Worm (Caenorhabditis elegans) whole organism, L1 larva: ENCODE data around the gene nlp-35.
A peak's percentile ranks its signal among the peaks of the same experiment; 100 is the strongest.

Experiments
- C04F5.9 ChIP-seq: sonication (generic microtip); optimal IDR thresholded peaks from 2 replicates; lab custom pipeline; 2016; ENCODE audit warnings: missing genetic modification characterization, missing compliant biosample characterization
- C16A3.4 ChIP-seq: fragments of 150-350 bp; optimal IDR thresholded peaks from 2 replicates; lab custom pipeline; 2014; ENCODE audit warnings: missing biosample characterization, missing genetic modification characterization
- C34B4.2 ChIP-seq: sonication (generic microtip); optimal IDR thresholded peaks from 2 replicates; lab custom pipeline; 2017; ENCODE audit warnings: mild to moderate bottlenecking, missing genetic modification characterization, missing compliant biosample characterization
- F16B12.6 ChIP-seq: fragments of 150-350 bp; optimal IDR thresholded peaks from 2 replicates; lab custom pipeline; 2014; ENCODE audit warnings: missing biosample characterization, missing genetic modification characterization
- Y116A8C.19 ChIP-seq: sonication (generic microtip); optimal IDR thresholded peaks from 2 replicates; lab custom pipeline; 2016; ENCODE audit warnings: missing compliant biosample characterization, missing genetic modification characterization, borderline replicate concordance
- alr-1 ChIP-seq: fragments of 200-800 bp; sonication (Bioruptor generic); optimal IDR thresholded peaks from 2 replicates; lab custom pipeline; 2018; ENCODE audit warnings: borderline replicate concordance, mild to moderate bottlenecking, missing genetic modification characterization, missing compliant biosample characterization
- blmp-1 ChIP-seq: fragments of 150-350 bp; optimal IDR thresholded peaks from 2 replicates; lab custom pipeline; 2014; ENCODE audit warnings: missing biosample characterization, missing genetic modification characterization
- ceh-63 ChIP-seq: fragments of 200-800 bp; sonication (Bioruptor generic); optimal IDR thresholded peaks from 2 replicates; lab custom pipeline; 2018; ENCODE audit warnings: mild to moderate bottlenecking, missing genetic modification characterization, missing compliant biosample characterization
- ceh-82 ChIP-seq, 3 experiments: fragments of 150-350 bp in 1 of 3; sonication (generic microtip) in 2 of 3; optimal IDR thresholded peaks; 2 replicates each; lab custom pipeline; 2014 to 2017; ENCODE audit warnings: missing biosample characterization in 3 of 3, missing genetic modification characterization in 3 of 3
- ceh-90 ChIP-seq: sonication (generic microtip); optimal IDR thresholded peaks from 2 replicates; lab custom pipeline; 2016; ENCODE audit warnings: missing genetic modification characterization, missing compliant biosample characterization
- dpl-1 ChIP-seq, 3 experiments: fragments of 150-350 bp in 2 of 3; sonication (generic microtip) in 1 of 3; optimal IDR thresholded peaks; 2 replicates each; lab custom pipeline; 2014 to 2017; ENCODE audit warnings: missing biosample characterization in 3 of 3, missing genetic modification characterization in 3 of 3, missing genetic modification reagents in 3 of 3
- dsc-1 ChIP-seq: sonication (generic microtip); optimal IDR thresholded peaks from 2 replicates; lab custom pipeline; 2016; ENCODE audit warnings: mild to moderate bottlenecking, missing genetic modification characterization, missing compliant biosample characterization
- efl-3 ChIP-seq: fragments of 200-800 bp; sonication (Bioruptor generic); optimal IDR thresholded peaks from 2 replicates; lab custom pipeline; 2018; ENCODE audit warnings: mild to moderate bottlenecking, missing genetic modification characterization, missing compliant biosample characterization
- egl-13 ChIP-seq: sonication (generic microtip); optimal IDR thresholded peaks from 2 replicates; lab custom pipeline; 2016; ENCODE audit warnings: missing genotype, missing genetic modification reagents, missing genetic modification characterization, missing compliant biosample characterization
- egl-27 ChIP-seq, 2 experiments: fragments of 150-350 bp in 1 of 2; sonication (generic microtip); optimal IDR thresholded peaks; 3 replicates each; lab custom pipeline; 2017 to 2018; ENCODE audit warnings: missing biosample characterization in 2 of 2, missing genetic modification characterization in 2 of 2, missing genetic modification reagents in 2 of 2
- elt-3 ChIP-seq, 6 experiments: fragments of 150-350 bp in 1 of 6; sonication (generic microtip); optimal IDR thresholded peaks; 2 replicates each; lab custom pipeline; 2017 to 2018; ENCODE audit warnings: missing biosample characterization in 6 of 6, missing genetic modification characterization in 6 of 6, inconsistent platforms in 1 of 6
- fkh-10 ChIP-seq: sonication (generic microtip); optimal IDR thresholded peaks from 2 replicates; lab custom pipeline; 2017; ENCODE audit warnings: missing biosample characterization, missing genetic modification reagents, missing genetic modification characterization
- fkh-4 ChIP-seq: sonication (generic microtip); optimal IDR thresholded peaks from 2 replicates; lab custom pipeline; 2016; ENCODE audit warnings: missing compliant biosample characterization, missing genetic modification characterization, borderline replicate concordance
- fkh-8 ChIP-seq: sonication (generic microtip); optimal IDR thresholded peaks from 2 replicates; lab custom pipeline; 2016; ENCODE audit warnings: mild to moderate bottlenecking, missing genetic modification characterization, missing compliant biosample characterization
- grh-1 ChIP-seq: fragments of 200-800 bp; sonication (Bioruptor generic); IDR thresholded peaks from 2 replicates; pipeline ENCODE4 v1.3.6; 2022; ENCODE audit warnings: missing genetic modification reagents, missing genetic modification characterization, missing compliant biosample characterization
- isw-1 ChIP-seq: fragments of 200-800 bp; sonication (Bioruptor generic); IDR thresholded peaks from 2 replicates; pipeline ENCODE4 v1.3.6; 2022; ENCODE audit warnings: missing genetic modification characterization, missing compliant biosample characterization
- lin-14 ChIP-seq: fragments of 200-800 bp; sonication (Bioruptor generic); optimal IDR thresholded peaks from 2 replicates; lab custom pipeline; 2018; ENCODE audit warnings: mild to moderate bottlenecking, missing genetic modification characterization, moderate library complexity, missing compliant biosample characterization
- lin-15B ChIP-seq: fragments of 150-350 bp; sonication (generic microtip); optimal IDR thresholded peaks from 3 replicates; lab custom pipeline; 2014; ENCODE audit warnings: missing biosample characterization, missing genetic modification characterization
- lin-35 ChIP-seq, 2 experiments: fragments of 150-350 bp; optimal IDR thresholded peaks; 2 replicates each; lab custom pipeline; 2014; ENCODE audit warnings: missing biosample characterization in 2 of 2, missing genetic modification characterization in 2 of 2, missing genetic modification reagents in 2 of 2
- lsy-2 ChIP-seq, 2 experiments: fragments of 150-350 bp; optimal IDR thresholded peaks; 2 replicates each; lab custom pipeline; 2014; ENCODE audit warnings: missing biosample characterization in 2 of 2, missing genetic modification characterization in 2 of 2
- mab-9 ChIP-seq: fragments of 200-800 bp; sonication (Bioruptor generic); IDR thresholded peaks from 2 replicates; pipeline ENCODE4 v1.3.6; 2022; ENCODE audit warnings: missing genetic modification reagents, missing genetic modification characterization, missing compliant biosample characterization
- mdl-1 ChIP-seq, 2 experiments: fragments of 150-350 bp; optimal IDR thresholded peaks; 2 replicates each; lab custom pipeline; 2014 to 2017; ENCODE audit warnings: missing biosample characterization in 2 of 2, missing genetic modification characterization in 2 of 2, inconsistent platforms in 1 of 2
- mef-2 ChIP-seq: fragments of 150-350 bp; optimal IDR thresholded peaks from 2 replicates; lab custom pipeline; 2014; ENCODE audit warnings: missing biosample characterization, missing genetic modification characterization
- nhr-11 ChIP-seq: fragments of 150-350 bp; optimal IDR thresholded peaks from 2 replicates; lab custom pipeline; 2014; ENCODE audit warnings: missing biosample characterization, missing genetic modification characterization
- nhr-12 ChIP-seq: sonication (generic microtip); optimal IDR thresholded peaks from 2 replicates; lab custom pipeline; 2017; ENCODE audit warnings: missing biosample characterization, missing genetic modification characterization
- nhr-19 ChIP-seq: fragments of 200-800 bp; sonication (Bioruptor generic); conservative IDR thresholded peaks from 2 replicates; pipeline ENCODE4 v1.3.6; 2022; ENCODE audit warnings: missing genetic modification characterization, missing compliant biosample characterization
- nhr-47 ChIP-seq: sonication (generic microtip); optimal IDR thresholded peaks from 2 replicates; lab custom pipeline; 2016; ENCODE audit warnings: mild to moderate bottlenecking, missing genetic modification characterization, moderate library complexity, missing compliant biosample characterization
- nhr-71 ChIP-seq: sonication (generic microtip); optimal IDR thresholded peaks from 2 replicates; lab custom pipeline; 2016; ENCODE audit warnings: mild to moderate bottlenecking, missing genetic modification characterization, moderate library complexity, missing compliant biosample characterization
- nhr-76 ChIP-seq: sonication (generic microtip); optimal IDR thresholded peaks from 2 replicates; lab custom pipeline; 2017; ENCODE audit warnings: missing biosample characterization, missing genetic modification characterization
- nhr-77 ChIP-seq: fragments of 150-350 bp; optimal IDR thresholded peaks from 2 replicates; lab custom pipeline; 2014; ENCODE audit warnings: missing biosample characterization, missing genetic modification characterization
- nhr-84 ChIP-seq: sonication (generic microtip); optimal IDR thresholded peaks from 2 replicates; lab custom pipeline; 2017; ENCODE audit warnings: missing biosample characterization, missing genetic modification characterization
- nhr-85 ChIP-seq: sonication (generic microtip); peaks from one replicate; lab custom pipeline; 2016; ENCODE audit warnings: missing genetic modification characterization, inconsistent platforms, missing compliant biosample characterization
- nhr-90 ChIP-seq: sonication (generic microtip); optimal IDR thresholded peaks from 2 replicates; lab custom pipeline; 2016; ENCODE audit warnings: mild to moderate bottlenecking, missing genetic modification characterization, missing compliant biosample characterization; ENCODE audit not compliant: poor library complexity
- skn-1 ChIP-seq: fragments of 150-350 bp; optimal IDR thresholded peaks from 2 replicates; lab custom pipeline; 2014; ENCODE audit warnings: missing biosample characterization, missing genetic modification characterization
- snu-23 ChIP-seq: sonication (generic microtip); optimal IDR thresholded peaks from 2 replicates; lab custom pipeline; 2016; ENCODE audit warnings: missing genetic modification characterization, missing compliant biosample characterization
- sox-4 ChIP-seq: sonication (generic microtip); optimal IDR thresholded peaks from 2 replicates; lab custom pipeline; 2016; ENCODE audit warnings: missing genetic modification characterization, missing compliant biosample characterization
- swsn-7 ChIP-seq: sonication (generic microtip); optimal IDR thresholded peaks from 2 replicates; lab custom pipeline; 2016; ENCODE audit warnings: missing genetic modification characterization, missing compliant biosample characterization
- unc-130 ChIP-seq: fragments of 150-350 bp; optimal IDR thresholded peaks from 2 replicates; lab custom pipeline; 2017; ENCODE audit warnings: missing biosample characterization, missing genetic modification characterization, inconsistent platforms
- unc-30 ChIP-seq: sonication (generic microtip); optimal IDR thresholded peaks from 2 replicates; lab custom pipeline; 2017; ENCODE audit warnings: missing biosample characterization, missing genetic modification characterization
- unc-62 ChIP-seq: fragments of 150-350 bp; optimal IDR thresholded peaks from 2 replicates; lab custom pipeline; 2014; ENCODE audit warnings: missing biosample characterization, missing genetic modification reagents, missing genetic modification characterization
- unc-86 ChIP-seq: sonication (generic microtip); optimal IDR thresholded peaks from 2 replicates; lab custom pipeline; 2016; ENCODE audit warnings: missing genetic modification characterization, missing compliant biosample characterization
- unc-98 ChIP-seq: fragments of 200-800 bp; sonication (Bioruptor generic); IDR thresholded peaks from 2 replicates; pipeline ENCODE4 v1.3.6; 2022; ENCODE audit warnings: missing genetic modification characterization, missing compliant biosample characterization
- vab-15 ChIP-seq: sonication (generic microtip); optimal IDR thresholded peaks from 2 replicates; lab custom pipeline; 2017; ENCODE audit warnings: missing genotype, mild to moderate bottlenecking, missing genetic modification characterization, missing compliant biosample characterization
- xbp-1 ChIP-seq: sonication (generic microtip); optimal IDR thresholded peaks from 2 replicates; lab custom pipeline; 2016; ENCODE audit warnings: missing genetic modification characterization, missing compliant biosample characterization
- zip-4 ChIP-seq: fragments of 200-800 bp; sonication (Bioruptor generic); optimal IDR thresholded peaks from 2 replicates; lab custom pipeline; 2018; ENCODE audit warnings: mild to moderate bottlenecking, missing genetic modification characterization, moderate library complexity, missing compliant biosample characterization
- ztf-4 ChIP-seq: fragments of 150-350 bp; optimal IDR thresholded peaks from 2 replicates; lab custom pipeline; 2014; ENCODE audit warnings: missing biosample characterization, missing genetic modification characterization

nlp-35 gene

ce11 chrIV:9525682-9526416, 7.1 kb upstream of the nlp-35 start, which contains the start of gene elo-1 (continued):
- TF ChIP-seq C34B4.2 (tag; lab: Kevin White, UChicago) = no peak
- no peak for TF ChIP-seq nhr-11
- TF ChIP-seq unc-98 (GFP tag; lab: Robert Waterston, UW) = no peak
- no peak for TF ChIP-seq mab-9
- TF ChIP-seq ceh-63 (GFP tag; lab: Kevin White, UChicago) = no peak
- no peak for TF ChIP-seq nhr-47 (tag; lab: Kevin White, UChicago)
- TF ChIP-seq mef-2 (tag; lab: Kevin White, UChicago) = no peak
- no peak for TF ChIP-seq nhr-76
- TF ChIP-seq xbp-1 (tag; lab: Kevin White, UChicago) = peak; percentile 21
- no peak for TF ChIP-seq vab-15
- no peak for TF ChIP-seq nhr-77 (tag; lab: Kevin White, UChicago)
- TF ChIP-seq ceh-90 (tag; lab: Kevin White, UChicago) = no peak
- peak; percentile 22 to 30 for TF ChIP-seq lsy-2 (tag; optimal IDR thresholded peaks at IDR 0.05; lab: Kevin White, UChicago)
- peak in 4 of 6 experiments; percentile 21 to 46 (median 40) for TF ChIP-seq elt-3 (tag; optimal IDR thresholded peaks at IDR 0.05; lab: Kevin White, UChicago)
- TF ChIP-seq nhr-12 (tag; lab: Kevin White, UChicago) = no peak
- no peak for TF ChIP-seq fkh-10 (GFP tag; lab: Kevin White, UChicago)
- TF ChIP-seq fkh-4 = peak; percentile 89
- peak in 1 of 2 experiments; percentile 18 for TF ChIP-seq mdl-1 (tag; optimal IDR thresholded peaks at IDR 0.05; lab: Kevin White, UChicago)
- TF ChIP-seq Y116A8C.19 (tag; lab: Kevin White, UChicago) = no peak
- TF ChIP-seq C04F5.9 (tag; lab: Kevin White, UChicago) = no peak
- TF ChIP-seq unc-30 = no peak
- no peak for TF ChIP-seq nhr-84 (tag; lab: Kevin White, UChicago)
- TF ChIP-seq unc-62 = no peak
- no peak for TF ChIP-seq skn-1 (tag; lab: Kevin White, UChicago)
- TF ChIP-seq egl-13 = no peak
- TF ChIP-seq swsn-7 (tag; lab: Kevin White, UChicago) = peak; percentile 39
- TF ChIP-seq egl-27 (tag; optimal IDR thresholded peaks at IDR 0.05; lab: Kevin White, UChicago) = peak in 1 of 2 experiments; percentile 31
- no peak for TF ChIP-seq F16B12.6
- peak; percentile 91 for TF ChIP-seq nhr-85 (tag; lab: Kevin White, UChicago)
- TF ChIP-seq sox-4 = no peak
- no peak for TF ChIP-seq efl-3 (GFP tag; lab: Kevin White, UChicago)
- no peak for TF ChIP-seq alr-1 (tag; lab: Kevin White, UChicago)
- no peak for TF ChIP-seq grh-1
- no peak for TF ChIP-seq zip-4
- TF ChIP-seq lin-15B (tag; lab: Kevin White, UChicago) = no peak
- TF ChIP-seq nhr-90 (tag; lab: Kevin White, UChicago) = peak; percentile 65

ce11 chrIV:9524849-9525460, 6.2 kb upstream of the nlp-35 start, which contains the start of gene ndua-5:
TSS of gene ndua-5 (minus strand) at chrIV:9524899.
- TF ChIP-seq fkh-8 = peak; percentile 15
- peak; percentile 86 to 92 (median 88) for TF ChIP-seq dpl-1 (GFP tag; optimal IDR thresholded peaks at IDR 0.05; lab: Kevin White, UChicago)
- peak; percentile 61 for TF ChIP-seq blmp-1 (tag; lab: Kevin White, UChicago)
- no peak for TF ChIP-seq unc-130 (tag; lab: Kevin White, UChicago)
- TF ChIP-seq nhr-85 (tag; lab: Kevin White, UChicago) = peak; percentile 89
- no peak for TF ChIP-seq ztf-4
- TF ChIP-seq nhr-19 (GFP tag; lab: Robert Waterston, UW) = peak; percentile 39; the same call in 1 of the 2 replicates
- TF ChIP-seq C16A3.4 (tag; lab: Kevin White, UChicago) = peak; percentile 41
- peak; percentile 65 for TF ChIP-seq snu-23
- peak; percentile 31 for TF ChIP-seq unc-86 (tag; lab: Kevin White, UChicago)
- peak; percentile 74 for TF ChIP-seq nhr-47 (tag; lab: Kevin White, UChicago)
- peak; percentile 23; the same call in 1 of the 2 replicates for TF ChIP-seq isw-1 (GFP tag; lab: Robert Waterston, UW)
- peak; percentile 49 for TF ChIP-seq lin-14
- peak; percentile 0 to 51 (median 9) for TF ChIP-seq ceh-82 (tag; optimal IDR thresholded peaks at IDR 0.05; lab: Kevin White, UChicago)
- TF ChIP-seq nhr-71 (tag; lab: Kevin White, UChicago) = peak; percentile 79
- no peak for TF ChIP-seq ceh-90 (tag; lab: Kevin White, UChicago)
- no peak for TF ChIP-seq unc-62
- no peak for TF ChIP-seq grh-1
- peak; percentile 91 to 93 for TF ChIP-seq lin-35 (GFP tag; optimal IDR thresholded peaks at IDR 0.05; lab: Kevin White, UChicago)
- TF ChIP-seq ceh-63 (GFP tag; lab: Kevin White, UChicago) = no peak
- TF ChIP-seq dsc-1 (tag; lab: Kevin White, UChicago) = peak; percentile 59
